Worm (Caenorhabditis elegans) whole organism, L4 larva: ENCODE results near the gene F09A5.3.

ENCODE experiments used
- D1046.2 ChIP-seq: fragments of 200-800 bp; sonication (Bioruptor generic); IDR thresholded peaks from 2 replicates; pipeline ENCODE4 v1.3.6; 2022; ENCODE audit warnings: missing genetic modification characterization, missing compliant biosample characterization
- F49E8.2 ChIP-seq: sonication (generic microtip); optimal IDR thresholded peaks from 2 replicates; lab custom pipeline; 2016; ENCODE audit warnings: missing compliant biosample characterization, mild to moderate bottlenecking, missing genetic modification characterization, borderline replicate concordance
- R02D3.7 ChIP-seq: fragments of 150-350 bp; sonication (generic microtip); optimal IDR thresholded peaks from 3 replicates; lab custom pipeline; 2014; ENCODE audit warnings: missing biosample characterization, missing genetic modification characterization
- T20F7.1 ChIP-seq: fragments of 200-800 bp; sonication (Bioruptor generic); optimal IDR thresholded peaks from 2 replicates; lab custom pipeline; 2018; ENCODE audit warnings: mild to moderate bottlenecking, missing genetic modification characterization, missing compliant biosample characterization
- Y48G9A.11 ChIP-seq: fragments of 200-800 bp; sonication (Bioruptor generic); IDR thresholded peaks from 2 replicates; pipeline ENCODE4 v1.3.6; 2022; ENCODE audit warnings: missing genetic modification reagents, missing genetic modification characterization, missing compliant biosample characterization
- Y5F2A.4 ChIP-seq: fragments of 200-800 bp; sonication (Bioruptor generic); optimal IDR thresholded peaks from 2 replicates; lab custom pipeline; 2018; ENCODE audit warnings: mild to moderate bottlenecking, missing genetic modification characterization, missing compliant biosample characterization
- Y75B8A.6 ChIP-seq: fragments of 200-800 bp; sonication (Bioruptor generic); IDR thresholded peaks from 2 replicates; pipeline ENCODE4 v1.3.6; 2022; ENCODE audit warnings: missing genetic modification reagents, missing genetic modification characterization, missing compliant biosample characterization
- ZK546.5 ChIP-seq, 2 experiments: sonication (generic microtip); optimal IDR thresholded peaks; 2 replicates each; lab custom pipeline; 2017; ENCODE audit warnings: missing biosample characterization in 2 of 2, missing genetic modification characterization in 2 of 2
- aha-1 ChIP-seq: fragments of 150-350 bp; peaks from one replicate; lab custom pipeline; 2014; ENCODE audit warnings: missing biosample characterization, missing genetic modification characterization
- aly-2 ChIP-seq: sonication (generic microtip); optimal IDR thresholded peaks from 2 replicates; lab custom pipeline; 2018; ENCODE audit warnings: missing biosample characterization, missing genetic modification characterization
- ama-1 ChIP-seq: fragments of 150-350 bp; optimal IDR thresholded peaks from 2 replicates; lab custom pipeline; 2014; ENCODE audit warnings: inconsistent platforms, mixed read lengths
- ceh-44 ChIP-seq: fragments of 200-800 bp; sonication (Bioruptor generic); IDR thresholded peaks from 2 replicates; pipeline ENCODE4 v1.3.6; 2022; ENCODE audit warnings: missing genetic modification reagents, missing genetic modification characterization, missing compliant biosample characterization
- ceh-82 ChIP-seq: sonication (generic microtip); optimal IDR thresholded peaks from 2 replicates; lab custom pipeline; 2017; ENCODE audit warnings: missing biosample characterization, missing genetic modification characterization
- daf-16 ChIP-seq, 3 experiments: sonication (generic microtip); optimal IDR thresholded peaks; 2 replicates each; lab custom pipeline; 2016 to 2017; ENCODE audit warnings: missing genetic modification characterization in 3 of 3, missing genetic modification reagents in 3 of 3, mild to moderate bottlenecking in 2 of 3, missing compliant biosample characterization in 2 of 3, missing biosample characterization in 1 of 3, moderate library complexity in 1 of 3
- daf-8 ChIP-seq: fragments of 200-800 bp; sonication (Bioruptor generic); IDR thresholded peaks from 2 replicates; pipeline ENCODE4 v1.3.6; 2022; ENCODE audit warnings: missing genetic modification characterization, missing compliant biosample characterization
- dmd-6 ChIP-seq: fragments of 200-800 bp; sonication (Bioruptor generic); IDR thresholded peaks from 2 replicates; pipeline ENCODE4 v1.3.6; 2022; ENCODE audit warnings: missing genetic modification reagents, missing genetic modification characterization, missing compliant biosample characterization
- dmd-9 ChIP-seq: fragments of 200-800 bp; sonication (Bioruptor generic); IDR thresholded peaks from 2 replicates; pipeline ENCODE4 v1.3.6; 2022; ENCODE audit warnings: missing genetic modification reagents, missing genetic modification characterization, missing compliant biosample characterization
- dpl-1 ChIP-seq: fragments of 150-350 bp; optimal IDR thresholded peaks from 2 replicates; lab custom pipeline; 2014; ENCODE audit warnings: missing biosample characterization, missing genetic modification reagents, missing genetic modification characterization
- duxl-1 ChIP-seq: sonication (generic microtip); optimal IDR thresholded peaks from 2 replicates; lab custom pipeline; 2016; ENCODE audit warnings: mild to moderate bottlenecking, missing genetic modification characterization, moderate library complexity, missing compliant biosample characterization; ENCODE audit not compliant: poor library complexity
- dve-1 ChIP-seq: sonication (generic microtip); optimal IDR thresholded peaks from 2 replicates; lab custom pipeline; 2017; ENCODE audit warnings: antibody characterized with exemption, mild to moderate bottlenecking, missing genetic modification characterization, missing compliant biosample characterization; ENCODE audit not compliant: insufficient read depth
- egl-27 ChIP-seq: sonication (generic microtip); optimal IDR thresholded peaks from 3 replicates; lab custom pipeline; 2017; ENCODE audit warnings: missing biosample characterization, missing genetic modification reagents, missing genetic modification characterization
- egl-43 ChIP-seq: fragments of 200-800 bp; sonication (Bioruptor generic); IDR thresholded peaks from 2 replicates; pipeline ENCODE4 v1.3.6; 2022; ENCODE audit warnings: missing genetic modification reagents, missing genetic modification characterization, missing compliant biosample characterization
- fos-1 ChIP-seq: fragments of 150-350 bp; optimal IDR thresholded peaks from 2 replicates; lab custom pipeline; 2014; ENCODE audit warnings: missing biosample characterization, missing genetic modification characterization
- hmg-1.1 ChIP-seq: fragments of 200-800 bp; sonication (Bioruptor generic); IDR thresholded peaks from 2 replicates; pipeline ENCODE4 v1.3.6; 2022; ENCODE audit warnings: missing genetic modification reagents, missing genetic modification characterization, missing compliant biosample characterization
- lin-1 ChIP-seq: fragments of 200-800 bp; sonication (Bioruptor generic); IDR thresholded peaks from 2 replicates; pipeline ENCODE4 v1.3.6; 2022; ENCODE audit warnings: missing genetic modification reagents, missing genetic modification characterization, missing compliant biosample characterization
- lin-29 ChIP-seq: fragments of 200-800 bp; sonication (Bioruptor generic); IDR thresholded peaks from 2 replicates; pipeline ENCODE4 v1.3.6; 2022; ENCODE audit warnings: missing genetic modification reagents, missing genetic modification characterization, missing compliant biosample characterization
- lir-3 ChIP-seq: sonication (generic microtip); optimal IDR thresholded peaks from 2 replicates; lab custom pipeline; 2016; ENCODE audit warnings: mild to moderate bottlenecking, missing genetic modification characterization, missing compliant biosample characterization
- madf-5 ChIP-seq, 2 experiments: fragments of 200-800 bp; sonication (Bioruptor generic); IDR thresholded peaks; 2 replicates each; pipeline ENCODE4 v1.3.6; 2022; ENCODE audit warnings: missing compliant biosample characterization in 2 of 2, missing genetic modification characterization in 2 of 2
- mdl-1 ChIP-seq, 2 experiments: fragments of 150-350 bp in 1 of 2; sonication (generic microtip) in 1 of 2; optimal IDR thresholded peaks; 2 replicates each; lab custom pipeline; 2014 to 2017; ENCODE audit warnings: missing biosample characterization in 2 of 2, missing genetic modification characterization in 2 of 2
- mdt-29 ChIP-seq: fragments of 200-800 bp; sonication (Bioruptor generic); IDR thresholded peaks from 2 replicates; pipeline ENCODE4 v1.3.6; 2022; ENCODE audit warnings: missing genetic modification reagents, missing genetic modification characterization, missing compliant biosample characterization
- mxl-3 ChIP-seq: fragments of 200-800 bp; sonication (Bioruptor generic); optimal IDR thresholded peaks from 2 replicates; lab custom pipeline; 2018; ENCODE audit warnings: mild to moderate bottlenecking, missing genetic modification characterization, missing compliant biosample characterization
- nhr-10 ChIP-seq: fragments of 150-350 bp; optimal IDR thresholded peaks from 2 replicates; lab custom pipeline; 2014; ENCODE audit warnings: missing biosample characterization, missing genetic modification characterization
- nhr-102 ChIP-seq: sonication (generic microtip); optimal IDR thresholded peaks from 2 replicates; lab custom pipeline; 2016; ENCODE audit warnings: mild to moderate bottlenecking, missing genetic modification characterization, moderate library complexity, missing compliant biosample characterization
- nhr-28 ChIP-seq: fragments of 150-350 bp; optimal IDR thresholded peaks from 2 replicates; lab custom pipeline; 2014; ENCODE audit warnings: missing biosample characterization, missing genetic modification characterization
- nhr-77 ChIP-seq: fragments of 150-350 bp; optimal IDR thresholded peaks from 2 replicates; lab custom pipeline; 2014; ENCODE audit warnings: missing biosample characterization, missing genetic modification characterization
- pha-4 ChIP-seq, 2 experiments: fragments of 150-350 bp in 1 of 2; fragments of 200-800 bp in 1 of 2; sonication (Bioruptor generic) in 1 of 2; IDR thresholded peaks in 1 of 2; optimal IDR thresholded peaks in 1 of 2; 2 replicates each; pipeline versions ENCODE4 v1.3.6 to Lab custom; 2014 to 2022; ENCODE audit warnings: missing genetic modification characterization in 2 of 2, missing genetic modification reagents in 2 of 2, missing biosample characterization in 1 of 2, missing compliant biosample characterization in 1 of 2
- php-3 ChIP-seq: fragments of 200-800 bp; sonication (Bioruptor generic); IDR thresholded peaks from 2 replicates; pipeline ENCODE4 v1.3.6; 2022; ENCODE audit warnings: missing genetic modification reagents, missing genetic modification characterization, missing compliant biosample characterization
- pqm-1 ChIP-seq: sonication (generic microtip); optimal IDR thresholded peaks from 2 replicates; lab custom pipeline; 2017; ENCODE audit warnings: missing biosample characterization, missing genetic modification characterization
- rbr-2 ChIP-seq: sonication (generic microtip); optimal IDR thresholded peaks from 2 replicates; lab custom pipeline; 2016; ENCODE audit warnings: missing genotype, missing genetic modification characterization, missing compliant biosample characterization
- saeg-2 ChIP-seq: fragments of 200-800 bp; sonication (Bioruptor generic); IDR thresholded peaks from 2 replicates; pipeline ENCODE4 v1.3.6; 2022; ENCODE audit warnings: missing genetic modification reagents, missing genetic modification characterization, missing compliant biosample characterization
- sdz-12 ChIP-seq: fragments of 200-800 bp; sonication (Bioruptor generic); optimal IDR thresholded peaks from 2 replicates; lab custom pipeline; 2018; ENCODE audit warnings: mild to moderate bottlenecking, missing genetic modification characterization, missing compliant biosample characterization
- set-16 ChIP-seq: fragments of 200-800 bp; sonication (Bioruptor generic); IDR thresholded peaks from 2 replicates; pipeline ENCODE4 v1.3.6; 2022; ENCODE audit warnings: missing genetic modification reagents, missing genetic modification characterization, missing compliant biosample characterization
- skn-1 ChIP-seq: fragments of 150-350 bp; optimal IDR thresholded peaks from 2 replicates; lab custom pipeline; 2014; ENCODE audit warnings: missing biosample characterization, missing genetic modification characterization
- snpc-1.2 ChIP-seq: fragments of 200-800 bp; sonication (Bioruptor generic); IDR thresholded peaks from 2 replicates; pipeline ENCODE4 v1.3.6; 2022; ENCODE audit warnings: missing genetic modification reagents, missing genetic modification characterization, missing compliant biosample characterization
- snpc-4 ChIP-seq: fragments of 150-350 bp; optimal IDR thresholded peaks from 2 replicates; lab custom pipeline; 2014; ENCODE audit warnings: missing biosample characterization, missing genetic modification characterization
- spr-1 ChIP-seq: sonication (generic microtip); optimal IDR thresholded peaks from 2 replicates; lab custom pipeline; 2016; ENCODE audit warnings: mild to moderate bottlenecking, missing genetic modification characterization, missing compliant biosample characterization
- tag-97 ChIP-seq: fragments of 200-800 bp; sonication (Bioruptor generic); IDR thresholded peaks from 2 replicates; pipeline ENCODE4 v1.3.6; 2022; ENCODE audit warnings: missing genetic modification characterization, missing compliant biosample characterization
- unc-39 ChIP-seq: sonication (generic microtip); optimal IDR thresholded peaks from 2 replicates; lab custom pipeline; 2017; ENCODE audit warnings: missing biosample characterization, missing genetic modification characterization
- vab-7 ChIP-seq: fragments of 200-800 bp; sonication (Bioruptor generic); IDR thresholded peaks from 2 replicates; pipeline ENCODE4 v1.3.6; 2022; ENCODE audit warnings: missing genetic modification reagents, missing genetic modification characterization, missing compliant biosample characterization
- zip-11 ChIP-seq: fragments of 200-800 bp; sonication (Bioruptor generic); IDR thresholded peaks from 2 replicates; pipeline ENCODE4 v1.3.6; 2022; ENCODE audit warnings: missing genetic modification characterization, missing compliant biosample characterization
- ztf-7 ChIP-seq: fragments of 150-350 bp; optimal IDR thresholded peaks from 2 replicates; lab custom pipeline; 2014; ENCODE audit warnings: missing biosample characterization, missing genetic modification characterization

The F09A5.3 gene

DNA sequence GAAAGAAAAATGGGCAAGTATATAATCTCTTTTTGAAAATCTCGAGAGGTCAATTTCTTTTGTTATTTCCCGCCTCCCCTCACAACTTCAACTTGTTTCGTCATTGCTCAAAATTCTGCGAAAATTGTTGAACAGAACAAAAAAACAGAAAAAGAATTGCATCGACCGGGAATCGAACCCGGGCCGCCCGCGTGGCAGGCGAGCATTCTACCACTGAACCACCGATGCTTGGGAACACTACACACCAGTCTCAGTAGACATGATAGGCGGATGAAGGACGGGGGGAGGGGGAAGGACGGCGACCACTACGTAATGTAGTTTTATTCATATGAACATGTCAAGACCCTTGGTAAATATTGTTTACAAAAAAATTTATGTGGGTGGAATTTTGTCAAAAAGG, 20.3 kb upstream of the F09A5.3 start (continued):
- TF ChIP-seq hmg-1.1 (GFP tag; lab: Robert Waterston, UW) (peak; percentile 95), snpc-4 (no peak), Y75B8A.6 (GFP tag; lab: Robert Waterston, UW) (no peak; the same call in 1 of the 2 replicates), pqm-1 (tag; lab: Kevin White, UChicago) (no peak), dmd-6 (GFP tag; lab: Robert Waterston, UW) (peak; percentile 81), sdz-12 (GFP tag; lab: Kevin White, UChicago) (peak; percentile 88), madf-5 (GFP tag; IDR thresholded peaks at IDR 0.05; lab: Robert Waterston, UW) (peak; percentile 65 to 93; a peak in 3 of 4 replicates), rbr-2 (peak; percentile 74), nhr-10 (tag; lab: Kevin White, UChicago) (no peak), nhr-28 (tag; lab: Kevin White, UChicago) (no peak), dpl-1 (GFP tag; lab: Kevin White, UChicago) (no peak), zip-11 (peak; percentile 59; the same call in 1 of the 2 replicates), unc-39 (tag; lab: Kevin White, UChicago) (no peak), dmd-9 (GFP tag; lab: Robert Waterston, UW) (peak; percentile 67), daf-16 (GFP tag; optimal IDR thresholded peaks at IDR 0.05; lab: Kevin White, UChicago) (peak; percentile 59 to 78), daf-16 (tag; optimal IDR thresholded peaks at IDR 0.05; lab: Kevin White, UChicago) (peak; percentile 72), lir-3 (tag; lab: Kevin White, UChicago) (peak; percentile 30), Y5F2A.4 (GFP tag; lab: Kevin White, UChicago) (peak; percentile 72), ceh-82 (tag; lab: Kevin White, UChicago) (no peak), mxl-3 (GFP tag; lab: Kevin White, UChicago) (peak; percentile 65), lin-1 (peak; percentile 83), mdt-29 (GFP tag; lab: Robert Waterston, UW) (peak; percentile 81), daf-8 (GFP tag; lab: Robert Waterston, UW) (no peak), skn-1 (tag; lab: Kevin White, UChicago) (no peak), ceh-44 (GFP tag; lab: Robert Waterston, UW) (peak; percentile 90), tag-97 (no peak), set-16 (GFP tag; lab: Robert Waterston, UW) (peak; percentile 75), pha-4 (GFP tag; IDR thresholded peaks at IDR 0.05; lab: Robert Waterston, UW) (peak; percentile 93), pha-4 (tag; optimal IDR thresholded peaks at IDR 0.05; lab: Kevin White, UChicago) (no peak), nhr-102 (peak; percentile 70), R02D3.7 (tag; lab: Kevin White, UChicago) (no peak), dve-1 (tag; lab: Kevin White, UChicago) (peak; percentile 60), F49E8.2 (tag; lab: Kevin White, UChicago) (no peak), egl-27 (no peak), nhr-77 (tag; lab: Kevin White, UChicago) (no peak), fos-1 (tag; lab: Kevin White, UChicago) (no peak), spr-1 (peak; percentile 33), ztf-7 (tag; lab: Kevin White, UChicago) (no peak), D1046.2 (GFP tag; lab: Robert Waterston, UW) (peak; percentile 87), T20F7.1 (GFP tag; lab: Kevin White, UChicago) (peak; percentile 14), saeg-2 (peak; percentile 84), snpc-1.2 (GFP tag; lab: Robert Waterston, UW) (no peak; the same call in none of the 2 replicates), egl-43 (GFP tag; lab: Robert Waterston, UW) (no peak; the same call in 1 of the 2 replicates), php-3 (GFP tag; lab: Robert Waterston, UW) (peak; percentile 85), aha-1 (tag; lab: Kevin White, UChicago) (peak; percentile 97), lin-29 (GFP tag; lab: Robert Waterston, UW) (peak; percentile 52; the same call in 1 of the 2 replicates), ama-1 (lab: Kevin White, UChicago) (no peak), ZK546.5 (tag; optimal IDR thresholded peaks at IDR 0.05; lab: Kevin White, UChicago) (no peak), mdl-1 (tag; optimal IDR thresholded peaks at IDR 0.05; lab: Kevin White, UChicago) (peak; percentile 34 to 59), duxl-1 (tag; lab: Kevin White, UChicago) (no peak), Y48G9A.11 (GFP tag; lab: Robert Waterston, UW) (peak; percentile 71), aly-2 (no peak), vab-7 (GFP tag; lab: Robert Waterston, UW) (peak; percentile 95)
